Worm (Caenorhabditis elegans) whole organism, young adult: ENCODE measurements around the gene C24A8.6.

ENCODE experiments used
- attf-5 ChIP-seq: fragments of 200-800 bp; sonication (Bioruptor generic); optimal IDR thresholded peaks from 2 replicates; lab custom pipeline; 2018; ENCODE audit warnings: mild to moderate bottlenecking, missing genetic modification characterization, missing compliant biosample characterization
- ccch-3 ChIP-seq: fragments of 200-800 bp; sonication (Bioruptor generic); optimal IDR thresholded peaks from 2 replicates; lab custom pipeline; 2018; ENCODE audit warnings: mild to moderate bottlenecking, missing genetic modification characterization, missing compliant biosample characterization
- hlh-12 ChIP-seq: sonication (generic microtip); optimal IDR thresholded peaks from 2 replicates; lab custom pipeline; 2016; ENCODE audit warnings: missing genetic modification characterization, missing compliant biosample characterization
- snpc-4 ChIP-seq, 5 experiments: fragments of 150-350 bp in 1 of 5; sonication (generic microtip) in 4 of 5; optimal IDR thresholded peaks; 2 replicates each; lab custom pipeline; 2014 to 2018; ENCODE audit warnings: missing genetic modification characterization in 5 of 5, missing biosample characterization in 3 of 5, antibody characterized with exemption in 2 of 5, mild to moderate bottlenecking in 2 of 5, missing compliant biosample characterization in 2 of 5, missing genotype in 2 of 5, moderate library complexity in 2 of 5, missing genetic modification reagents in 1 of 5
- unc-62 ChIP-seq: fragments of 150-350 bp; optimal IDR thresholded peaks from 2 replicates; lab custom pipeline; 2014; ENCODE audit warnings: missing biosample characterization, missing genetic modification reagents, missing genetic modification characterization

DNA sequence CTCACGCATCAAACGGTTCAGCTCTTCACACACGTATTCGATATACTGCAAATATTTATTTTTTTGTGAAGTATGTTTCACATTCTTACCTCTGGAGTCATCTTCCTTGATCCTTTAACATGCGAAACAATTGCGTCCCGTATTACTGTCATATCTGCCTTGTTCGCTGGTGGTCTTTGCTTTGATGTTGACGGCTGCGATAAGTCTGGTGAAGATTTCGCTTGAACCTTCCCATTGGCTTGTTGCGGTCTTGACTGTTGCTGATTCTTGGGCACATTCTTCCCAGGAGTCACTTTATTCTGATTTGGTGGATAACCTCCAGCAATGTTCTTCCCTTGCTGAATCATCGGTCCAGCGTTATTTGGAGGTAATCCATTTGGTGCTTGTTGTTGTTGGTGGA, 29.0 kb downstream of the C24A8.6 start:
- TF ChIP-seq snpc-4 (GFP tag; optimal IDR thresholded peaks at IDR 0.05; lab: Kevin White, UChicago), result no peak
- TF ChIP-seq snpc-4 (tag; optimal IDR thresholded peaks at IDR 0.05; lab: Kevin White, UChicago), result no peak
- no peak for TF ChIP-seq hlh-12 (tag; lab: Kevin White, UChicago)
- TF ChIP-seq unc-62 (GFP tag; lab: Kevin White, UChicago), result no peak
- TF ChIP-seq ccch-3 (GFP tag; lab: Kevin White, UChicago), result no peak
- no peak for TF ChIP-seq attf-5
